Fruit fly (Drosophila melanogaster) whole organism, embryonic: ENCODE results near the gene CG16903.

Experiments used
- Atf6 ChIP-seq: fragments of 200-800 bp; sonication (Bioruptor generic); IDR thresholded peaks from 2 replicates; pipeline ENCODE4 v1.3.6; 2022; ENCODE audit warnings: missing biosample characterization, missing genetic modification characterization
- CG10654 ChIP-seq: fragments of 200-800 bp; sonication (Bioruptor generic); optimal IDR thresholded peaks from 2 replicates; lab custom pipeline; 2016; ENCODE audit warnings: missing biosample characterization, missing genetic modification characterization
- CG11247 ChIP-seq: fragments of 200-800 bp; sonication (Bioruptor generic); IDR thresholded peaks from 2 replicates; pipeline ENCODE4 v1.3.6; 2022; ENCODE audit warnings: missing biosample characterization, missing genetic modification characterization
- CG12071 ChIP-seq: fragments of 200-800 bp; sonication (Bioruptor generic); optimal IDR thresholded peaks from 3 replicates; lab custom pipeline; 2018; ENCODE audit warnings: missing biosample characterization, mild to moderate bottlenecking, missing genetic modification characterization
- CG13123 ChIP-seq: fragments of 200-800 bp; sonication (Bioruptor generic); optimal IDR thresholded peaks from 2 replicates; lab custom pipeline; 2016; ENCODE audit warnings: missing biosample characterization, missing genetic modification characterization
- CG15269 ChIP-seq: fragments of 200-800 bp; sonication (Bioruptor generic); optimal IDR thresholded peaks from 2 replicates; lab custom pipeline; 2018; ENCODE audit warnings: missing biosample characterization, mild to moderate bottlenecking, missing genetic modification characterization, moderate library complexity
- CG1529 ChIP-seq: fragments of 200-800 bp; sonication (Bioruptor generic); optimal IDR thresholded peaks from 3 replicates; lab custom pipeline; 2018; ENCODE audit warnings: missing biosample characterization, missing genetic modification characterization
- CG15514 ChIP-seq: fragments of 200-800 bp; sonication (Bioruptor generic); optimal IDR thresholded peaks from 3 replicates; lab custom pipeline; 2017; ENCODE audit warnings: missing biosample characterization, missing genetic modification characterization, mild to moderate bottlenecking, moderate library complexity, missing genetic modification reagents
- CG17802 ChIP-seq: fragments of 200-800 bp; sonication (Bioruptor generic); optimal IDR thresholded peaks from 2 replicates; lab custom pipeline; 2018; ENCODE audit warnings: missing biosample characterization, mild to moderate bottlenecking, missing genetic modification characterization, moderate library complexity
- CG1792 ChIP-seq: fragments of 200-800 bp; sonication (Bioruptor generic); optimal IDR thresholded peaks from 2 replicates; lab custom pipeline; 2016; ENCODE audit warnings: missing biosample characterization, missing genetic modification characterization
- CG18011 ChIP-seq: fragments of 200-800 bp; sonication (Bioruptor generic); optimal IDR thresholded peaks from 2 replicates; lab custom pipeline; 2017; ENCODE audit warnings: missing biosample characterization, missing genetic modification characterization, mild to moderate bottlenecking, moderate library complexity, missing genotype
- CG34376 ChIP-seq: fragments of 200-800 bp; sonication (Bioruptor generic); optimal IDR thresholded peaks from 2 replicates; lab custom pipeline; 2018; ENCODE audit warnings: missing biosample characterization, mild to moderate bottlenecking, missing genetic modification characterization
- CG6813 ChIP-seq: fragments of 200-800 bp; sonication (Bioruptor generic); optimal IDR thresholded peaks from 2 replicates; lab custom pipeline; 2017; ENCODE audit warnings: missing biosample characterization, missing genetic modification characterization, mild to moderate bottlenecking, moderate library complexity, missing genetic modification reagents
- CG6854 ChIP-seq: fragments of 200-800 bp; sonication (Bioruptor generic); optimal IDR thresholded peaks from 3 replicates; lab custom pipeline; 2017; ENCODE audit warnings: missing biosample characterization, mild to moderate bottlenecking, missing genetic modification characterization
- CG7745 ChIP-seq: fragments of 200-800 bp; sonication (Bioruptor generic); optimal IDR thresholded peaks from 2 replicates; lab custom pipeline; 2018; ENCODE audit warnings: missing biosample characterization, mild to moderate bottlenecking, missing genetic modification characterization, moderate library complexity
- CG9609 ChIP-seq: fragments of 200-800 bp; sonication (Bioruptor generic); optimal IDR thresholded peaks from 3 replicates; lab custom pipeline; 2016; ENCODE audit warnings: missing biosample characterization, missing genetic modification characterization
- CG9797 ChIP-seq: fragments of 200-800 bp; sonication (Bioruptor generic); optimal IDR thresholded peaks from 3 replicates; lab custom pipeline; 2018; ENCODE audit warnings: missing biosample characterization, mild to moderate bottlenecking, missing genetic modification characterization
- Dp ChIP-seq: fragments of 200-800 bp; sonication (Bioruptor generic); optimal IDR thresholded peaks from 2 replicates; lab custom pipeline; 2018; ENCODE audit warnings: missing biosample characterization, mild to moderate bottlenecking, missing genetic modification characterization, moderate library complexity
- E2f2 ChIP-seq: fragments of 200-800 bp; sonication (Bioruptor generic); IDR thresholded peaks from 2 replicates; pipeline ENCODE4 v1.3.6; 2022; ENCODE audit warnings: missing biosample characterization, missing genetic modification characterization
- Gsc ChIP-seq: fragments of 200-800 bp; sonication (Bioruptor generic); IDR thresholded peaks from 2 replicates; pipeline ENCODE4 v1.3.6; 2022; ENCODE audit warnings: missing biosample characterization, missing genetic modification characterization
- HLH3B ChIP-seq: fragments of 200-800 bp; sonication (Bioruptor generic); IDR thresholded peaks from 2 replicates; pipeline ENCODE4 v1.3.6; 2022; ENCODE audit warnings: missing biosample characterization, missing genetic modification characterization
- Hey ChIP-seq: fragments of 200-800 bp; sonication (Bioruptor generic); optimal IDR thresholded peaks from 3 replicates; lab custom pipeline; 2018; ENCODE audit warnings: missing biosample characterization, mild to moderate bottlenecking, missing genetic modification characterization
- HmgD ChIP-seq: fragments of 200-800 bp; sonication (Bioruptor generic); optimal IDR thresholded peaks from 3 replicates; lab custom pipeline; 2016; ENCODE audit warnings: missing biosample characterization, missing genetic modification characterization
- MBD-R2 ChIP-seq: fragments of 200-800 bp; sonication (Bioruptor generic); IDR thresholded peaks from 2 replicates; pipeline ENCODE4 v1.3.6; 2022; ENCODE audit warnings: missing biosample characterization, missing genetic modification characterization
- MESR4 ChIP-seq: fragments of 200-800 bp; sonication (Bioruptor generic); optimal IDR thresholded peaks from 2 replicates; lab custom pipeline; 2018; ENCODE audit warnings: missing biosample characterization, mild to moderate bottlenecking, missing genetic modification characterization, moderate library complexity
- Mad ChIP-seq: fragments of 200-800 bp; sonication (Bioruptor generic); optimal IDR thresholded peaks from 2 replicates; lab custom pipeline; 2016; ENCODE audit warnings: missing biosample characterization, missing genetic modification characterization
- Myb ChIP-seq: fragments of 200-800 bp; sonication (Bioruptor generic); optimal IDR thresholded peaks from 2 replicates; lab custom pipeline; 2016; ENCODE audit warnings: missing biosample characterization, missing genetic modification characterization
- Nf-YB ChIP-seq: fragments of 200-800 bp; sonication (Bioruptor generic); optimal IDR thresholded peaks from 3 replicates; lab custom pipeline; 2019; ENCODE audit warnings: missing biosample characterization, mild to moderate bottlenecking, missing genetic modification characterization, moderate library complexity
- Pdp1 ChIP-seq, 2 experiments: fragments of 200-800 bp; sonication (Bioruptor generic); optimal IDR thresholded peaks; 3 replicates each; lab custom pipeline; 2016; ENCODE audit warnings: missing biosample characterization in 2 of 2, missing genetic modification characterization in 2 of 2, mild to moderate bottlenecking in 1 of 2, moderate library complexity in 1 of 2
- Trl ChIP-seq, 3 experiments: fragments of >200 bp in 2 of 3; fragments of 200-800 bp in 1 of 3; sonication (Bioruptor generic) in 1 of 3; optimal IDR thresholded peaks; 2 replicates in 1 of 3; 3 replicates in 2 of 3; lab custom pipeline; 2016 to 2017; ENCODE audit warnings: missing biosample characterization in 1 of 3, missing genetic modification characterization in 1 of 3
- aop ChIP-seq: fragments of 200-800 bp; sonication (Bioruptor generic); IDR thresholded peaks from 2 replicates; pipeline ENCODE4 v1.3.6; 2022; ENCODE audit warnings: missing biosample characterization, missing genetic modification characterization
- ase ChIP-seq: fragments of 200-800 bp; sonication (Bioruptor generic); IDR thresholded peaks from 3 replicates; pipeline ENCODE4 v1.3.6; 2022; ENCODE audit warnings: missing biosample characterization, missing genetic modification characterization
- ash1 ChIP-seq: fragments of 200-800 bp; sonication (Bioruptor generic); optimal IDR thresholded peaks from 2 replicates; lab custom pipeline; 2018; ENCODE audit warnings: missing biosample characterization, mild to moderate bottlenecking, missing genetic modification characterization
- corto ChIP-seq: fragments of 200-800 bp; sonication (Bioruptor generic); optimal IDR thresholded peaks from 2 replicates; lab custom pipeline; 2016; ENCODE audit warnings: missing biosample characterization, mild to moderate bottlenecking, missing genetic modification characterization, moderate library complexity
- crol ChIP-seq: fragments of 200-800 bp; sonication (Bioruptor generic); IDR thresholded peaks from 2 replicates; pipeline ENCODE4 v1.3.6; 2022; ENCODE audit warnings: missing biosample characterization, missing genetic modification characterization
- emc ChIP-seq: fragments of 200-800 bp; sonication (Bioruptor generic); optimal IDR thresholded peaks from 2 replicates; lab custom pipeline; 2016; ENCODE audit warnings: missing biosample characterization, missing genetic modification characterization
- gcm2 ChIP-seq: fragments of 200-800 bp; sonication (Bioruptor generic); optimal IDR thresholded peaks from 2 replicates; lab custom pipeline; 2016; ENCODE audit warnings: missing biosample characterization, missing genetic modification characterization
- jing ChIP-seq: fragments of 200-800 bp; sonication (Bioruptor generic); optimal IDR thresholded peaks from 2 replicates; lab custom pipeline; 2018; ENCODE audit warnings: missing biosample characterization, mild to moderate bottlenecking, missing genetic modification characterization
- kay ChIP-seq: fragments of 200-800 bp; sonication (Bioruptor generic); optimal IDR thresholded peaks from 2 replicates; lab custom pipeline; 2016; ENCODE audit warnings: missing biosample characterization, missing genetic modification characterization
- nom ChIP-seq: fragments of 200-800 bp; sonication (Bioruptor generic); optimal IDR thresholded peaks from 2 replicates; lab custom pipeline; 2017; ENCODE audit warnings: missing biosample characterization, missing genetic modification characterization, mild to moderate bottlenecking, moderate library complexity, missing genetic modification reagents
- oc ChIP-seq: fragments of 200-800 bp; sonication (Bioruptor generic); optimal IDR thresholded peaks from 2 replicates; lab custom pipeline; 2018; ENCODE audit warnings: missing biosample characterization, mild to moderate bottlenecking, missing genetic modification characterization, moderate library complexity
- sens-2 ChIP-seq: fragments of 200-800 bp; sonication (Bioruptor generic); IDR thresholded peaks from 2 replicates; pipeline ENCODE4 v1.3.6; 2022; ENCODE audit warnings: missing biosample characterization, missing genetic modification characterization
- sug ChIP-seq: fragments of 200-800 bp; optimal IDR thresholded peaks from 2 replicates; lab custom pipeline; 2019; ENCODE audit warnings: missing biosample characterization, mild to moderate bottlenecking, missing genetic modification characterization, moderate library complexity
- tll ChIP-seq, 2 experiments: fragments of 200-800 bp in 1 of 2; fragments of >200 bp in 1 of 2; sonication (Bioruptor generic) in 1 of 2; optimal IDR thresholded peaks; 2 replicates each; lab custom pipeline; 2017 to 2019; ENCODE audit warnings: missing biosample characterization in 2 of 2, missing genetic modification characterization in 2 of 2, mild to moderate bottlenecking in 1 of 2, moderate library complexity in 1 of 2
- trem ChIP-seq: fragments of 200-800 bp; optimal IDR thresholded peaks from 3 replicates; lab custom pipeline; 2019; ENCODE audit warnings: missing biosample characterization, mild to moderate bottlenecking, missing genetic modification characterization, moderate library complexity
- tx ChIP-seq: fragments of 200-800 bp; sonication (Bioruptor generic); optimal IDR thresholded peaks from 2 replicates; lab custom pipeline; 2016; ENCODE audit warnings: missing biosample characterization, missing genetic modification characterization
- wor ChIP-seq: fragments of 200-800 bp; sonication (Bioruptor generic); IDR thresholded peaks from 2 replicates; pipeline ENCODE4 v1.3.6; 2022; ENCODE audit warnings: missing biosample characterization, missing genetic modification characterization
- zen2 ChIP-seq: fragments of 200-800 bp; sonication (Bioruptor generic); IDR thresholded peaks from 3 replicates; pipeline ENCODE4 v1.3.6; 2022; ENCODE audit warnings: missing biosample characterization, missing genetic modification characterization; ENCODE audit not compliant: partially characterized antibody

Gene CG16903

DNA sequence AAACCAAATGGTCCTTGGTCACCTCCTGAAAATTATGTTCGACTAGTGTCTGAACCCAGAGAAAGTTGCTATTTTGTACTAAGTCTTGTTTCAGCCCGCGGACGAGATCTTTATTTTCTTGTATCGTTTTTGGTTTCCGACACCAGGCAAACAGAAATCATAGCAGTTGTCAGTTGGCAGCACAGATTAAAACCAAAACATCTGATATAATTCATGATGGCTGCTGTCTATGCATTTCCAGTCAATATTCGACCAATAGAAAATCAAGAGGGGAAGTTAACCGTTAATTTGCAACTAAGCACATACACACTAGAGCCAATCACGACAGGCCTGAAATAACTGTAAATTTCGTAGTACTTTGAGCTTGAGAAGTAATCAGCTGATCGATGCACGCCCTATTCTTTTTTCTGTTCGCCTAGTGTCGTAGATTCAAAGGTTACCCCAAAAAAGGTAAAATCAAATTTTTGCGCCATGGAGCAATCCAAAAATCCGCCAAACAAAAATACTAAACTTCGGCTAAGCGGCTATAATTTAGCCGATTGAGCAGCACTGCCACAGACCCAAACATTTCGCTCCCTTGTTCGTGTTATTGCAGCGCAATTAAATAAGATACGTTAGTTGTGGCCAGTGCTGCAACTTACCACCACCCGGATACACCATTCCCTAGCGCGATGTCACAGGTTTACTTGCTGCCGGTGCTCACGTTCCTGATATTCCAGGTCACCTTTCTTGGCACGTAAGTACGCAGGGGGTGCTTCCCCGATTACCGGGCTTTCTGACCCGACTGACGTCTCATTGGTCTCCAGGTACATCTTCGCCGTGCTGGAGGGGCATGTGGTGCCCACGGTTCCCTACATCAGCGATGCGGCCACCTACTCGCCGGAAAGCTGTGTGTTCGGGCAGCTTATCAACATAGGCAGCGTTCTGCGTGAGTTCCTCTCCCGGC, 3.5 kb downstream of the CG16903 start, which contains the start of gene CG4025:
TSS of gene CG4025 (plus strand) at position 555 of the 946 bp plus-strand sequence.
- TF ChIP-seq CG9609 (GFP tag; lab: Kevin White, UChicago) (no peak), HmgD (no peak), CG13123 (GFP tag; lab: Kevin White, UChicago) (no peak), sug (tag; lab: Kevin White, UChicago) (peak; percentile 11), E2f2 (GFP tag; lab: Robert Waterston, UW) (peak; percentile 83), tx (GFP tag; lab: Kevin White, UChicago) (no peak), CG6813 (GFP tag; lab: Kevin White, UChicago) (no peak), aop (GFP tag; lab: Robert Waterston, UW) (no peak), Trl (optimal IDR thresholded peaks at IDR 0.05; lab: Kevin White, UChicago) (no peak), Trl (GFP tag; optimal IDR thresholded peaks at IDR 0.05; lab: Kevin White, UChicago) (no peak), Dp (GFP tag; lab: Kevin White, UChicago) (peak; percentile 74), CG9797 (GFP tag; lab: Kevin White, UChicago) (peak; percentile 45), sens-2 (GFP tag; lab: Robert Waterston, UW) (no peak), CG1529 (GFP tag; lab: Kevin White, UChicago) (no peak), corto (GFP tag; lab: Kevin White, UChicago) (no peak), CG17802 (tag; lab: Kevin White, UChicago) (no peak), emc (no peak), MBD-R2 (0 out of 2 replicates have a peak, but pooled peaks have one; percentile 24), Gsc (GFP tag; lab: Robert Waterston, UW) (no peak), Myb (GFP tag; lab: Kevin White, UChicago) (no peak), ase (no peak), crol (GFP tag; lab: Robert Waterston, UW) (0 out of 2 replicates have a peak, but pooled peaks have one; percentile 19), tll (GFP tag; optimal IDR thresholded peaks at IDR 0.05; lab: Kevin White, UChicago) (no peak), CG7745 (tag; lab: Kevin White, UChicago) (no peak), Nf-YB (GFP tag; lab: Kevin White, UChicago) (peak; percentile 72), jing (GFP tag; lab: Kevin White, UChicago) (no peak), CG15514 (peak; percentile 7), Atf6 (GFP tag; lab: Robert Waterston, UW) (no peak), CG18011 (GFP tag; lab: Kevin White, UChicago) (no peak), CG6854 (GFP tag; lab: Kevin White, UChicago) (no peak), zen2 (no peak), kay (peak; percentile 49), Mad (no peak), wor (GFP tag; lab: Robert Waterston, UW) (no peak), gcm2 (GFP tag; lab: Kevin White, UChicago) (no peak), Pdp1 (GFP tag; optimal IDR thresholded peaks at IDR 0.05; lab: Kevin White, UChicago) (no peak), CG12071 (GFP tag; lab: Kevin White, UChicago) (no peak), Hey (tag; lab: Kevin White, UChicago) (no peak), CG10654 (GFP tag; lab: Kevin White, UChicago) (no peak), MESR4 (GFP tag; lab: Kevin White, UChicago) (peak; percentile 51), CG11247 (GFP tag; lab: Robert Waterston, UW) (no peak), oc (tag; lab: Kevin White, UChicago) (no peak), trem (tag; lab: Kevin White, UChicago) (no peak), CG1792 (GFP tag; lab: Kevin White, UChicago) (no peak), HLH3B (GFP tag; lab: Robert Waterston, UW) (no peak), CG15269 (tag; lab: Kevin White, UChicago) (no peak), nom (GFP tag; lab: Kevin White, UChicago) (no peak), ash1 (no peak), CG34376 (peak; percentile 15)
